Fruit fly (Drosophila melanogaster): ENCODE results near the gene Diap1.

The Diap1 gene

DNA sequence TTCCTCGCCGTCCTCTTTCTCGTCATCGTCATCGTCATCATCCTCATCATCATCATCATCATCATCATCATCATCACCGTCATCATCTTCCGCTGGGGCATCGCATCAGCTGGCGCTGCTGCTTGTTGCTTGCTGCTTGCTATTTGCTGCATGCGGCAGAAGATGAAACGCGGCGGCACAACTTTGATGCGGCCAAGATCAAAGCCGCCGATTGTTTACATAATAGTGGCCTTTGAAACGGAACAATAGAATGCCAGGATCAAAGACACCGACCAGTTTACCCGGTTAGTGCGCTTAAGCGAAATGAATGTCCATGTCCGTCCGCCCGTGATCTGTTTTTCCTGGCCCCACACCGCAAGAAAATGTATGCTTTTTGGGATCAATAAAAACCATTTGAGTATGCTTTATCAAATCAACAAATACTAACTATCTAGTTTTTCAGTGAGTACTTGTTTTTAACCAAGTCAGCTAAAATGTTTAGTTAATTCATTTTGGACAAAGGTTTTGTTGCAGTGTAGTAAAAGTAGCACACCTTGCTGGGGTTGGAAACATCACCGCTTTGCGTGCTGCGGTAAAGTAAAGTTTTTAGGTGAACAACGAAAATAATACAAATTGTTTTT lies 29.7 kb downstream of the Diap1 start (continued):
- TF ChIP-seq nom (GFP tag; optimal IDR thresholded peaks at IDR 0.05) (no peak), crp (GFP tag; optimal IDR thresholded peaks at IDR 0.05) (no peak), Mes4 (GFP tag; optimal IDR thresholded peaks at IDR 0.05) (peak; percentile 11), Dref (GFP tag; IDR thresholded peaks at IDR 0.05) (no peak), CG30431 (GFP tag; optimal IDR thresholded peaks at IDR 0.05) (peak; percentile 44), pb (GFP tag; optimal IDR thresholded peaks at IDR 0.05) (peak; percentile 21), CG4854 (GFP tag; optimal IDR thresholded peaks at IDR 0.05) (no peak), ash1 (GFP tag; optimal IDR thresholded peaks at IDR 0.05) (no peak), CG9932 (GFP tag; IDR thresholded peaks at IDR 0.05) (no peak), Hr78 (GFP tag; optimal IDR thresholded peaks at IDR 0.05) (no peak), trem (tag; optimal IDR thresholded peaks at IDR 0.05) (peak; percentile 60), CG6175 (GFP tag; IDR thresholded peaks at IDR 0.05) (no peak), D19B (GFP tag; optimal IDR thresholded peaks at IDR 0.05) (no peak), exex (tag; optimal IDR thresholded peaks at IDR 0.05) (no peak), gsb-n (tag; optimal IDR thresholded peaks at IDR 0.05) (peak; percentile 72), CG17568 (GFP tag; optimal IDR thresholded peaks at IDR 0.05) (no peak), jing (GFP tag; optimal IDR thresholded peaks at IDR 0.05) (peak; percentile 34), CG14965 (GFP tag; optimal IDR thresholded peaks at IDR 0.05; ENCODE audit: borderline replicate concordance) (no peak), pum (GFP tag; optimal IDR thresholded peaks at IDR 0.05) (peak; percentile 31), Blimp-1 (GFP tag; optimal IDR thresholded peaks at IDR 0.05) (peak; percentile 57), CG15696 (tag; optimal IDR thresholded peaks at IDR 0.05) (peak; percentile 90), oc (tag; optimal IDR thresholded peaks at IDR 0.05) (no peak), kah (GFP tag; optimal IDR thresholded peaks at IDR 0.05) (no peak), CG17359 (tag; optimal IDR thresholded peaks at IDR 0.05) (peak; percentile 40), ttk (GFP tag; IDR thresholded peaks at IDR 0.05) (0 out of 2 replicates have a peak, but pooled peaks have one; percentile 16), Tbp (GFP tag; optimal IDR thresholded peaks at IDR 0.05) (no peak), zfh2 (GFP tag; optimal IDR thresholded peaks at IDR 0.05) (no peak), CG17912 (GFP tag; optimal IDR thresholded peaks at IDR 0.05) (no peak), CG14050 (GFP tag; IDR thresholded peaks at IDR 0.05) (no peak), CG4360 (GFP tag; IDR thresholded peaks at IDR 0.05) (no peak), tna (GFP tag; IDR thresholded peaks at IDR 0.05; ENCODE audit: partially characterized antibody) (no peak), corto (GFP tag; optimal IDR thresholded peaks at IDR 0.05) (no peak), CG12104 (GFP tag; optimal IDR thresholded peaks at IDR 0.05) (no peak), crol (GFP tag; IDR thresholded peaks at IDR 0.05) (no peak), CG13287 (GFP tag; IDR thresholded peaks at IDR 0.05; ENCODE audit: partially characterized antibody) (no peak), CG6654 (GFP tag; optimal IDR thresholded peaks at IDR 0.05) (no peak), Myb (GFP tag; optimal IDR thresholded peaks at IDR 0.05) (no peak), CG34376 (GFP tag; optimal IDR thresholded peaks at IDR 0.05) (no peak), z (GFP tag; IDR thresholded peaks at IDR 0.05) (no peak), otp (GFP tag; IDR thresholded peaks at IDR 0.05) (peak; percentile 36; the same call in 1 of the 3 replicates), CG6854 (GFP tag; optimal IDR thresholded peaks at IDR 0.05) (no peak), ken (GFP tag; IDR thresholded peaks at IDR 0.05) (peak; percentile 23; the same call in 1 of the 3 replicates), odd (GFP tag; optimal IDR thresholded peaks at IDR 0.05) (no peak), Nf-YC (tag; optimal IDR thresholded peaks at IDR 0.05) (no peak), Taf1 (GFP tag; IDR thresholded peaks at IDR 0.05) (no peak), CG2116 (GFP tag; optimal IDR thresholded peaks at IDR 0.05) (peak; percentile 12), pzg (GFP tag; optimal IDR thresholded peaks at IDR 0.05) (no peak), esg (GFP tag; conservative IDR thresholded peaks at IDR 0.05) (peak; percentile 29; the same call in 1 of the 2 replicates), hbn (GFP tag; IDR thresholded peaks at IDR 0.05; ENCODE audit: partially characterized antibody) (no peak), gsb (GFP tag; IDR thresholded peaks at IDR 0.05) (no peak)
